Worm (Caenorhabditis elegans) whole organism, mixed stage, embryonic: Measurements from ENCODE around the gene nspc-12.

Source experiments
- M03D4.4 ChIP-seq: sonication (generic microtip); optimal IDR thresholded peaks from 2 replicates; lab custom pipeline; 2017; ENCODE audit warnings: mild to moderate bottlenecking, missing genetic modification characterization, missing compliant biosample characterization
- bed-3 ChIP-seq: fragments of 200-800 bp; sonication (Bioruptor generic); optimal IDR thresholded peaks from 3 replicates; lab custom pipeline; 2018; ENCODE audit warnings: mild to moderate bottlenecking, missing genetic modification characterization, moderate library complexity, missing compliant biosample characterization
- blmp-1 ChIP-seq: fragments of 150-350 bp; optimal IDR thresholded peaks from 2 replicates; lab custom pipeline; 2014; ENCODE audit warnings: missing biosample characterization, missing genetic modification characterization
- ceh-39 ChIP-seq: fragments of 150-350 bp; optimal IDR thresholded peaks from 2 replicates; lab custom pipeline; 2014; ENCODE audit warnings: missing biosample characterization, missing genetic modification characterization
- ceh-83 ChIP-seq: fragments of 200-800 bp; sonication (Bioruptor generic); optimal IDR thresholded peaks from 2 replicates; lab custom pipeline; 2018; ENCODE audit warnings: mild to moderate bottlenecking, missing genetic modification characterization, missing compliant biosample characterization
- ces-1 ChIP-seq: fragments of 150-350 bp; optimal IDR thresholded peaks from 2 replicates; lab custom pipeline; 2014; ENCODE audit warnings: missing biosample characterization, missing genetic modification reagents, missing genetic modification characterization
- cnd-1 ChIP-seq: fragments of 200-800 bp; sonication (Bioruptor generic); optimal IDR thresholded peaks from 2 replicates; lab custom pipeline; 2018; ENCODE audit warnings: mild to moderate bottlenecking, missing genetic modification characterization, missing compliant biosample characterization
- elt-1 ChIP-seq: sonication (generic microtip); optimal IDR thresholded peaks from 2 replicates; lab custom pipeline; 2017; ENCODE audit warnings: missing genetic modification characterization, mild to moderate bottlenecking, missing compliant biosample characterization, antibody characterized with exemption, moderate library complexity, borderline replicate concordance; ENCODE audit not compliant: insufficient read depth
- elt-3 ChIP-seq: fragments of 150-350 bp; optimal IDR thresholded peaks from 2 replicates; lab custom pipeline; 2014; ENCODE audit warnings: missing biosample characterization, missing genetic modification characterization
- flh-1 ChIP-seq: fragments of 200-800 bp; sonication (Bioruptor generic); optimal IDR thresholded peaks from 2 replicates; lab custom pipeline; 2018; ENCODE audit warnings: mild to moderate bottlenecking, missing genetic modification characterization, moderate library complexity, missing compliant biosample characterization
- ham-2 ChIP-seq: fragments of 200-800 bp; sonication (Bioruptor generic); optimal IDR thresholded peaks from 2 replicates; lab custom pipeline; 2018; ENCODE audit warnings: mild to moderate bottlenecking, missing genetic modification characterization, missing compliant biosample characterization
- hlh-1 ChIP-seq: fragments of 150-350 bp; optimal IDR thresholded peaks from 2 replicates; lab custom pipeline; 2014; ENCODE audit warnings: missing biosample characterization, missing genetic modification reagents, missing genetic modification characterization
- lin-13 ChIP-seq: fragments of 150-350 bp; optimal IDR thresholded peaks from 2 replicates; lab custom pipeline; 2014; ENCODE audit warnings: missing biosample characterization, missing genetic modification characterization
- lin-32 ChIP-seq: fragments of 200-800 bp; sonication (Bioruptor generic); optimal IDR thresholded peaks from 2 replicates; lab custom pipeline; 2018; ENCODE audit warnings: mild to moderate bottlenecking, missing genetic modification characterization, missing compliant biosample characterization
- lsy-2 ChIP-seq: fragments of 150-350 bp; optimal IDR thresholded peaks from 2 replicates; lab custom pipeline; 2014; ENCODE audit warnings: missing biosample characterization, missing genetic modification characterization
- mep-1 ChIP-seq: fragments of 150-350 bp; optimal IDR thresholded peaks from 2 replicates; lab custom pipeline; 2017; ENCODE audit warnings: missing biosample characterization, missing genetic modification reagents, missing genetic modification characterization, inconsistent platforms
- mls-2 ChIP-seq: sonication (generic microtip); optimal IDR thresholded peaks from 2 replicates; lab custom pipeline; 2016; ENCODE audit warnings: mild to moderate bottlenecking, missing genetic modification characterization, moderate library complexity, missing compliant biosample characterization
- nhr-12 ChIP-seq: fragments of 150-350 bp; optimal IDR thresholded peaks from 2 replicates; lab custom pipeline; 2014; ENCODE audit warnings: missing biosample characterization, missing genetic modification characterization
- nhr-2 ChIP-seq: fragments of 150-350 bp; optimal IDR thresholded peaks from 2 replicates; lab custom pipeline; 2014; ENCODE audit warnings: missing biosample characterization, missing genetic modification characterization
- nhr-237 ChIP-seq: fragments of 150-350 bp; optimal IDR thresholded peaks from 2 replicates; lab custom pipeline; 2014; ENCODE audit warnings: missing biosample characterization, missing genetic modification characterization
- nhr-28 ChIP-seq: fragments of 150-350 bp; optimal IDR thresholded peaks from 2 replicates; lab custom pipeline; 2014; ENCODE audit warnings: missing biosample characterization, missing genetic modification characterization
- nhr-76 ChIP-seq: sonication (generic microtip); optimal IDR thresholded peaks from 2 replicates; lab custom pipeline; 2017; ENCODE audit warnings: missing biosample characterization, missing genetic modification characterization
- pha-4 ChIP-seq: fragments of 150-350 bp; optimal IDR thresholded peaks from 2 replicates; lab custom pipeline; 2018; ENCODE audit warnings: missing biosample characterization, missing genetic modification reagents, missing genetic modification characterization
- sem-2 ChIP-seq: fragments of 200-800 bp; sonication (Bioruptor generic); optimal IDR thresholded peaks from 2 replicates; lab custom pipeline; 2018; ENCODE audit warnings: mild to moderate bottlenecking, missing genetic modification characterization, missing compliant biosample characterization
- sptf-1 ChIP-seq: sonication (generic microtip); optimal IDR thresholded peaks from 2 replicates; lab custom pipeline; 2017; ENCODE audit warnings: mild to moderate bottlenecking, missing genetic modification characterization, moderate library complexity, missing compliant biosample characterization
- tbx-8 ChIP-seq: fragments of 200-800 bp; sonication (Bioruptor generic); optimal IDR thresholded peaks from 2 replicates; lab custom pipeline; 2018; ENCODE audit warnings: mild to moderate bottlenecking, missing genetic modification characterization, moderate library complexity, missing compliant biosample characterization
- unc-39 ChIP-seq: fragments of 150-350 bp; optimal IDR thresholded peaks from 2 replicates; lab custom pipeline; 2014; ENCODE audit warnings: missing biosample characterization, missing genetic modification characterization
- unc-62 ChIP-seq: fragments of 150-350 bp; optimal IDR thresholded peaks from 2 replicates; lab custom pipeline; 2014; ENCODE audit warnings: missing biosample characterization, missing genetic modification reagents, missing genetic modification characterization
- zip-8 ChIP-seq: fragments of 150-350 bp; optimal IDR thresholded peaks from 2 replicates; lab custom pipeline; 2014; ENCODE audit warnings: missing biosample characterization, missing genetic modification characterization
- ztf-11 ChIP-seq: fragments of 150-350 bp; optimal IDR thresholded peaks from 2 replicates; lab custom pipeline; 2014; ENCODE audit warnings: missing biosample characterization, missing genetic modification characterization

nspc-12 gene

DNA sequence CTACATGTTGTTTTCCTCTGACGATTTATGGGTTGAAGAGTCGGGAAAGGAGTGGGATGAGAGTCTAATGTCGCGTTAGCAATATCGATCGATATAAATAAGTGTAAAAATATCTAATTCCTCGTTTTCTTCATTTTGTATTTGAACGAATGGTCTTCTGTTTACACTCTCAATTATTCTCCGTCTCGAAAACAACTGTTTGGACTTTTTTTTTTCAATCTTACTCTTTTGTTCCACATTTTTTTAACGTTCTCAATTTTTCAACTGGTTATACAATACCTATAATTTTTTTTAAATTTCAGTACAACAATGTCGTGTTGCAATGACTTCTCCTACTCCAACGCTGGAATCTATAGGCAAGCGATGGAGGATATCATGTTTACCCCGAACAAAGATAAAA is 35.1 kb downstream of the nspc-12 start, which contains the start of gene F17A2.13:
TSS of gene F17A2.13 (plus strand) at position 301 of the 400 bp plus-strand sequence.
- TF ChIP-seq mls-2 (tag; lab: Kevin White, UChicago), result no peak
- TF ChIP-seq elt-3 (tag; lab: Kevin White, UChicago), result no peak
- TF ChIP-seq mep-1 (tag; lab: Kevin White, UChicago), result no peak
- TF ChIP-seq zip-8 (tag; lab: Kevin White, UChicago), result no peak
- no peak for TF ChIP-seq pha-4
- TF ChIP-seq nhr-2 (tag; lab: Kevin White, UChicago), result no peak
- TF ChIP-seq hlh-1 (tag; lab: Kevin White, UChicago), result no peak
- no peak for TF ChIP-seq ham-2 (GFP tag; lab: Kevin White, UChicago)
- TF ChIP-seq ces-1, result no peak
- TF ChIP-seq blmp-1 (tag; lab: Kevin White, UChicago), result no peak
- no peak for TF ChIP-seq ztf-11 (tag; lab: Kevin White, UChicago)
- TF ChIP-seq lsy-2 (tag; lab: Kevin White, UChicago), result no peak

DNA sequence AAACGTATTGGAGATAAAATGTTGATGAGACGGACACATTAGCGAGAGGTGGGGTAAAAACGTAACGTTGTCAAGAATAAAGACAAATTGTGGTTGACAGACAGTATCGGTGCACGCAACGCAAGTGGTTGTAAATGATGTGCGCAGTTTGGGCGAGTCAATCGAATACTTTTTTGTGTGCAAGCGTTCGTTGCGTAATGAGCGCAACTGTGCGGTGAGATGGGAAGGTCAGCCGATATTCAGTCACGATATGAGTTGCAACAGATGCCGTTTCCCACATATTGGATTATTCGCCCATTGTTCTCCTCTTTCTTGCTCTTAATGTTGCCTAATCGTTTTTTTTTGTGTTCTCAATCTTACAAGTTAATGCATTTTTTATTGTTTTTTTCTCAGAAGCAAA is 35.7 kb downstream of the nspc-12 start, which contains the start of gene ceh-40:
TSS of gene ceh-40 (minus strand) at position 41 of the 400 bp plus-strand sequence.
- TF ChIP-seq cnd-1 (tag; lab: Kevin White, UChicago) (peak; percentile 36), zip-8 (tag; lab: Kevin White, UChicago) (peak; percentile 50), nhr-2 (tag; lab: Kevin White, UChicago) (peak; percentile 74), ceh-39 (tag; lab: Kevin White, UChicago) (peak; percentile 63), sem-2 (GFP tag; lab: Kevin White, UChicago) (no peak), unc-62 (GFP tag; lab: Kevin White, UChicago) (peak; percentile 51), elt-3 (tag; lab: Kevin White, UChicago) (no peak)

DNA sequence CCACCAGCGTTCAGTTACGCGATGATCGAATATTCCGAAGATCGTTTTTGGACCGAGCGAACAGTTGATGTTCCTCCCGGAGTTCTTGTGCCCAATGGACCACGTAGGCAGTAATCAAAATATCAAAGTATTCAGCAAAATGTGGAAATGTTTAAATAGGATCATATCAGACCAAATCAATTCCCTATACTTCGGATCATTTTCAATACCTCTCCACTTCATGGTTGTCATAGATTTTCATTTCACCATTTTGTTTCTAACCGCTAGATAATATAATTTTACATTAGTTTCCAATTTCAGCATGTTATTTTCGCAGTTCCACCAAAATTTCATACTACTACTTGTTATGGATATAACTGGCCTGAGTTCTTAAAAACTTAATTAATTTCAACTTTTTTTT is 38.9 kb downstream of the nspc-12 start:
- TF ChIP-seq ham-2 (GFP tag; lab: Kevin White, UChicago) (no peak), mls-2 (tag; lab: Kevin White, UChicago) (no peak), lin-13 (tag; lab: Kevin White, UChicago) (no peak), mep-1 (tag; lab: Kevin White, UChicago) (no peak)

DNA sequence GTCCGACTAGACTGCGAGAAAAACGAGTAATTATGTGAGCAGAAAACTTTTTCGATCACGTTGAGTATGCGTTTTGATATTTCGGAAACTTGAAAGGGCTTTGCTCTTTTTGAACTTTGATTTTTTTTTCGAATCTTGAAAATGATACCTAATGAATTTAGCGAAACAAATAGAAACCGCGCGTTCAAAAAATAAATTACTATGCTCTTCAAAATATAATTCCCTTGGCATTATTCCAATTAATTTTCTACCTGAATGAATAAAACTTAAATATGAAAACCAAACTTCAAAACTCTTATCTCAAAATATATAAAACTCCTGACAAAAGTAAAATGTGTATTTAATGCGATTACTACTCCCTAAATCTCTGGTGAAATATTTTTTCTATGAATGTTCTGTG is 41.2 kb downstream of the nspc-12 start, which contains the start of gene xtr-2:
TSS of gene xtr-2 (plus strand) at position 301 of the 400 bp plus-strand sequence.
- TF ChIP-seq elt-1 (tag; lab: Kevin White, UChicago), result no peak
- TF ChIP-seq sptf-1 (tag; lab: Kevin White, UChicago), result no peak
- TF ChIP-seq nhr-28 (tag; lab: Kevin White, UChicago), result no peak
- TF ChIP-seq ztf-11 (tag; lab: Kevin White, UChicago), result no peak
- TF ChIP-seq lin-32 (GFP tag; lab: Kevin White, UChicago), result no peak

DNA sequence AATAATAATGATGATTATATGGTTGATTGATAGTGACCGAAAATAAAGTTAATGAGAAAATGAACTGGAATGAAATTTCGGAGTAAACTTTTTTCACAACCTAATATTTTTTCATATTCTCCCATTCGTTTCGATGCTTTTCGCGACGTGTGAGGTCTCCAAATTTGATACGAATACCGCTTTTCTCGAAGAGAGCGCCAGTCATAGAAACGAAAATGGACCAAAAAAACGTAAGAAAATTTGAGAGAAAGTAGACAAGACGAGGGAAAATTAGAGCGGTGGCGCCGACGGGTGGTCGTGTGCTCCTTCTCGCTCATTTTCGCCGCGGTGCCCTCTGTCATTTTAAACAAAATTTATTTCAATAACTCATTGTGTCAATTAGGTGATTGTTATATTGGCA is 42.1 kb downstream of the nspc-12 start:
- TF ChIP-seq M03D4.4 (tag; lab: Kevin White, UChicago) (no peak), zip-8 (tag; lab: Kevin White, UChicago) (no peak), hlh-1 (tag; lab: Kevin White, UChicago) (no peak), tbx-8 (GFP tag; lab: Kevin White, UChicago) (no peak)

DNA sequence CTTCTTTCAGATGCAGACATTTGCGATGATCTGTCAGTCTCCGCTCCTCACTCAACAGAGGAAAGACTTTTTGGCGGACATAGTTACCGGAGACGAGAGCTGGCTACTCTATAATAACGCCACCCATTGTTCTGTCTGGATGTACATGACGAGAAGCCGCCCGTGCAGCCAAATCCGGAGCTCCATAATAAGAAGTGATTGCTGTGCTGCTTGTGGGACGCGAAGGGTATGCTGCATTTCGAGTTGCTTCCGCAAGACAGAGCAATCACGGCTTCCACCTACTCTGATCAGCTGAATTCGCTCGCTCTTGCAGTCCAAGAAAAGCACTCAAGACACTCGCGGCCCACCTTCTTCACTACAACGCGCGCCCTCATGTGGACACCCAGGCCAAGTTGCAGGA is 42.7 kb downstream of the nspc-12 start:
- TF ChIP-seq sem-2 (GFP tag; lab: Kevin White, UChicago) (no peak), tbx-8 (GFP tag; lab: Kevin White, UChicago) (no peak), pha-4 (no peak), ceh-83 (GFP tag; lab: Kevin White, UChicago) (no peak), bed-3 (GFP tag; lab: Kevin White, UChicago) (no peak), cnd-1 (tag; lab: Kevin White, UChicago) (no peak), nhr-76 (no peak), flh-1 (GFP tag; lab: Kevin White, UChicago) (no peak), ham-2 (GFP tag; lab: Kevin White, UChicago) (no peak), lsy-2 (tag; lab: Kevin White, UChicago) (no peak), nhr-237 (tag; lab: Kevin White, UChicago) (no peak), nhr-2 (tag; lab: Kevin White, UChicago) (no peak), nhr-12 (tag; lab: Kevin White, UChicago) (no peak), ceh-39 (tag; lab: Kevin White, UChicago) (no peak), elt-1 (tag; lab: Kevin White, UChicago) (no peak), unc-39 (tag; lab: Kevin White, UChicago) (no peak), ces-1 (no peak)
